Worm (Caenorhabditis elegans): ENCODE measurements around the gene spc-2.

spc-2 gene

DNA sequence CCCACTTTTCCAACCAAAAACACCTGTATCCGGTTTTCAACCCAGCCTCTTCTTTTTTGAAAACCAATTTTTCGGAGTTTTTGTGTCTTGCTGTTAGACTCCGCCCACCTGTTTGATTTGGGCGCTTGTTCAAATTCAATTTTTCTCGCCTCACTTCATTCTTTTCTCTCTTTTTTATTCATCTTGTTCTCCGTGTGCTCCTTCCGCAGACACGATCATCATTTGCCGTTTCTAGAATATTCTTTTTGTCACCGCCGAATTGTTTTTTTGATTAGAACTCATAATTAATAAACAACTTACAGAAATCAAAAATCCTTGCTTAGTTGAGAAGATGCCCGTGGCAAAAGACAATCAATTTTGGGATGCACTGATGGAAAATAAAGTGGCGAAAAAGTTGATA lies 2.8 kb upstream of the spc-2 start, which contains the start of gene C50C3.5:
Gene C50C3.5, plus strand, starts transcription at position 301 of the 400 bp plus-strand sequence.
- TF ChIP-seq elt-2 (tag; optimal IDR thresholded peaks at IDR 0.05) (no peak), mec-3 (tag; optimal IDR thresholded peaks at IDR 0.05; ENCODE audit: borderline replicate concordance) (no peak), dve-1 (tag; optimal IDR thresholded peaks at IDR 0.05) (no peak), ttx-3 (tag; optimal IDR thresholded peaks at IDR 0.05) (no peak), T23F11.4 (GFP tag; optimal IDR thresholded peaks at IDR 0.05) (no peak), sox-2 (GFP tag; IDR thresholded peaks at IDR 0.05) (no peak), elt-4 (tag; optimal IDR thresholded peaks at IDR 0.05) (no peak), ceh-18 (tag; optimal IDR thresholded peaks at IDR 0.05) (no peak), nfya-1 (tag; optimal IDR thresholded peaks at IDR 0.05) (no peak), ceh-14 (tag; optimal IDR thresholded peaks at IDR 0.05) (no peak), hlh-8 (tag; optimal IDR thresholded peaks at IDR 0.05) (no peak), hlh-13 (GFP tag; optimal IDR thresholded peaks at IDR 0.05) (no peak), fkh-10 (GFP tag; optimal IDR thresholded peaks at IDR 0.05) (no peak), ceh-19 (GFP tag; optimal IDR thresholded peaks at IDR 0.05) (no peak), K09A11.1 (tag; optimal IDR thresholded peaks at IDR 0.05; ENCODE audit: insufficient read depth) (no peak), unc-55 (GFP tag; optimal IDR thresholded peaks at IDR 0.05) (no peak)

DNA sequence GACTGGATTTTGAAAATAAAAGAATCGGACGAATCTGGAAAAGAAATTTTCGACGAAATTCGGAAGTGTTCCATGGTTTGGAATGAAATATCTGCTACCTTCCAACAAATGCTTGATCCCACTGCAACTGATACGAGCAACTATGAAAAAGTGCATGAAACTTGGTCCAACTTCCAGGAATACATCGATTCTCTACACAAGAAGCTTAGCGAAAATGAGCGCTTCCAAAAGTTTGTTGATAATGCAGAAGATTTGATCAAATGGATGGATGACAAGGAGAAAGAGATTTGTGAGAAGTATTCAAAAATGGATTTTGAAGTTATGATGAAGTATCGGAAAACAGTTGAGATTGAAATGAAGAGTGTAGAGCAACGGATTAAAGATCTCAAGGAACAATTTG lies 892 bp downstream of the spc-2 start:
- no peak for TF ChIP-seq pax-1 (tag; optimal IDR thresholded peaks at IDR 0.05)
- TF ChIP-seq hlh-15 (tag; optimal IDR thresholded peaks at IDR 0.05): no peak
- TF ChIP-seq hlh-8 (tag; optimal IDR thresholded peaks at IDR 0.05): no peak

DNA sequence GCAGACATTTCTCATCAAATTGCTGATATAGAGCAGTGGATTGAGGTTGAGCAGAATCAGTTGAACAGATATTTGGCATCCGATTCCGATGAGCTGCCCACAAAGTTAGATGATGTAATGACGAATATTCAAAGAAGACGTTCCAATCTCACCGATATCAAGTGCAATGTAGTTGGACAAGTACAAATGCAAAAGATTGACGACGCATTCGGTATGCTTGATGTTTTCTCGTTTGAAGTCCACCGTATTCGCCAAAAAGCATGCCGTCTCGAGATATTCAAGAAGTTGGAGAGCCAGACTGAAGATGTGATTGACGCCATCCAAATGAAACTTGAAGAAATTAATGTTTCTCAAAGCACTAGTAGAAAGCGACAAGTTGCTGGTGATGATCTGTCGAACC lies 3.4 kb downstream of the spc-2 start:
- no peak for TF ChIP-seq che-1 (tag; optimal IDR thresholded peaks at IDR 0.05)
- TF ChIP-seq dve-1 (tag; optimal IDR thresholded peaks at IDR 0.05): no peak
- no peak for TF ChIP-seq ahr-1 (tag; optimal IDR thresholded peaks at IDR 0.05)
- TF ChIP-seq ceh-18 (tag; optimal IDR thresholded peaks at IDR 0.05): no peak
- TF ChIP-seq Y22D7AL.16 (tag; optimal IDR thresholded peaks at IDR 0.05): no peak
- TF ChIP-seq F13H6.1 (tag; optimal IDR thresholded peaks at IDR 0.05): no peak

DNA sequence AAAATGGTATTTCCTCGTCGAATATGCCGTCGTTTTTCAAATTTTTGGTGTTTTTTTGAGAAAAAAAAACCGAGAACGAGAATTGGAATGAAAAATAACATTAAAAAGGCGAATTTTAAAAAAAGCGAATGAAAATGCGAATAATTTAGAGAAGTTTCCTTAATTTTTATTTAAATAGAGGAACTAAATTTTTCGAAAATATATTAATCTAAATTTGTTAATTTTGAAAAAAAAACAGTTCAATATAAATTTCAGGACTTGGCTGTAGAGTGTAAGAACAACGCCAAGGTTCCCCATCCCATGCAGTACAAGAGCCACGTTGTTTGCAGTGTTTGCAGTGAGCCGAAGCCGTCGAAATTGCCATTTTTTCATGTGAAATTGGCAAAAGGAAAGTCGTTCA lies 8.8 kb downstream of the spc-2 start, which contains the start of gene C50C3.19:
Gene C50C3.19, plus strand, starts transcription at position 301 of the 400 bp plus-strand sequence.
- no peak for TF ChIP-seq fax-1 (tag; optimal IDR thresholded peaks at IDR 0.05)
- no peak for TF ChIP-seq C38D4.7 (GFP tag; optimal IDR thresholded peaks at IDR 0.05)
- TF ChIP-seq pat-9 (tag; optimal IDR thresholded peaks at IDR 0.05): no peak
- TF ChIP-seq pag-3 (tag; optimal IDR thresholded peaks at IDR 0.05; ENCODE audit: borderline replicate concordance): no peak
- no peak for TF ChIP-seq che-1 (tag; optimal IDR thresholded peaks at IDR 0.05)
- TF ChIP-seq dve-1 (tag; optimal IDR thresholded peaks at IDR 0.05): no peak
- no peak for TF ChIP-seq unc-55 (GFP tag; optimal IDR thresholded peaks at IDR 0.05)

DNA sequence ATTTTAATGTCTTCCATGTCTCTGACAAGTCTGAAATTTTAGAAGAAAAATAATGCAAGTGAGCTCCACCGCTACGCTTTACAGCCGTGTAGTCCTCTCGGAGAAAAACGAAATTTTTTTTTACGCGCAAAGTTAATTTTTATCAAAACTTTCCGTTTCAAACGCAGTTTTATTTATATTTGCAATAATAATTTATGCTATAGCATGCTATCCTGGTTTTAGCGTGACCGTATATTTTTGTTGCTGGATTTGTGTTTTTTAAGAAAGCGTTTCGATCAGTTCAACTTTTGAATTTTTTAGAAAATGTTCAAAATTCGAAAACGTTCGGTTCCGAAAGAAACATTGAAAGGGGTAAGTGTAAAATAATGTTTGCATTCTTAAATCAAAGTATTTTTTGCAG lies 10.0 kb downstream of the spc-2 start, which contains the start of gene C50C3.1:
Gene C50C3.1, plus strand, starts transcription at position 301 of the 400 bp plus-strand sequence.
- no peak for TF ChIP-seq C08G9.2 (tag; optimal IDR thresholded peaks at IDR 0.05)
- no peak for TF ChIP-seq ceh-9 (tag; optimal IDR thresholded peaks at IDR 0.05)

DNA sequence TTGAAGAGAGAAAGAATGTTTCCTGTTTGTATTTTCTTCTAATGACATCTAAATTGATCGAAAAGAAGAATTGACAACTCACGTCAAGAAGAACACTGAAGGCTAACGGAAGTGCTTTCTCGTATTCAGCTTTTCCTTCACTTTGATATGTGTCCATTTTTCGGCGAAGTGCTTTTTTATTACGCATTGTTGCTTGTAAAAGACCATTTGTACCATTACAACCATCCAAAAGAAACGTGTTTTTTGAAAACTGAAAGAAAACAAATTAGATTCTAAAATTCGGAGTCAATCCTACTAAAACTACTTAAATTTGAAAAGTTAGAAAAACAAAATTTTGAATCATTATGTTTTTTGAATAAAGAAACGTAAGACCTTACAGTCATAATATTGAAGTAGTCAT lies 17.4 kb downstream of the spc-2 start:
- TF ChIP-seq dmd-4 (tag; optimal IDR thresholded peaks at IDR 0.05; ENCODE audit: borderline replicate concordance): no peak

DNA sequence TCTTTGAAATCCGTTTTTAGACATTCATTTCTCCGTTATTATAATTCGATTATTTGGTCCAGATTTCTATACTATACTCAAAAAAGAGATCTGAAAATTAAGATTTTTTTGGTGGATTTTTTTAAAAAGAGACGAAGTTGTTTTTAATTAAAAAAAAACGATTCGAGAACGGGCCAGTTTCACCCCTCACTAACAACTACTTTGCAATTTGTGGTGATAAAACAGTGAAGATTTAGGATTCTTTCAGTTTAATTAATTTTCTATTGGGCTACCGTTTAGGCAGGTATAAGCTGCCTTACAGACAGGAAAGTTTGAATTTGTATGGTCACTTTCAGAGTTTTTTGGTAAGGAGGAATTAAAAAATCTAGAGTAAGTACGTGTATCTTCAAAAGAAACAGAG lies 19.4 kb downstream of the spc-2 start, which contains the start of gene unc-36:
Gene unc-36, minus strand, starts transcription at position 101 of the 400 bp plus-strand sequence.
- TF ChIP-seq ceh-14 (tag; optimal IDR thresholded peaks at IDR 0.05) (no peak), ets-4 (tag; optimal IDR thresholded peaks at IDR 0.05) (no peak), ceh-19 (GFP tag; optimal IDR thresholded peaks at IDR 0.05) (no peak), nhr-232 (tag; optimal IDR thresholded peaks at IDR 0.05) (no peak), che-1 (tag; optimal IDR thresholded peaks at IDR 0.05) (no peak), fkh-10 (GFP tag; optimal IDR thresholded peaks at IDR 0.05) (no peak), ref-2 (tag; optimal IDR thresholded peaks at IDR 0.05) (no peak), nfya-1 (tag; optimal IDR thresholded peaks at IDR 0.05) (no peak), ama-1 (optimal IDR thresholded peaks at IDR 0.05) (no peak), T23F11.4 (GFP tag; optimal IDR thresholded peaks at IDR 0.05) (no peak), fax-1 (tag; optimal IDR thresholded peaks at IDR 0.05) (no peak), unc-3 (GFP tag; conservative IDR thresholded peaks at IDR 0.05) (no peak), unc-3 (tag; optimal IDR thresholded peaks at IDR 0.05) (no peak), npax-4 (tag; optimal IDR thresholded peaks at IDR 0.05) (no peak), tbx-2 (tag; optimal IDR thresholded peaks at IDR 0.05) (no peak), unc-42 (tag; optimal IDR thresholded peaks at IDR 0.05) (no peak), nhr-11 (tag; optimal IDR thresholded peaks at IDR 0.05) (no peak), pha-2 (tag; optimal IDR thresholded peaks at IDR 0.05) (no peak)
